Worm (Caenorhabditis elegans) whole organism, L2 larva: ENCODE measurements around the gene M57.2.

Experiments used
- lin-13 ChIP-seq: fragments of 150-350 bp; optimal IDR thresholded peaks from 2 replicates; lab custom pipeline; 2014; ENCODE audit warnings: missing biosample characterization, missing genetic modification reagents, missing genetic modification characterization
- unc-62 ChIP-seq: fragments of 150-350 bp; optimal IDR thresholded peaks from 2 replicates; lab custom pipeline; 2014; ENCODE audit warnings: missing biosample characterization, missing genetic modification reagents, missing genetic modification characterization

- TF ChIP-seq unc-62 (GFP tag; lab: Kevin White, UChicago) (no peak), lin-13 (peak; percentile 13)
Observed at ce11 chrIV:3515412-3516046, 11.6 kb upstream of the M57.2 start.
